Fruit fly (Drosophila melanogaster) whole organism, pupa: ENCODE results near the gene CG5167.

Experiments used
- CG10348 ChIP-seq: fragments of 200-800 bp; sonication (Bioruptor generic); IDR thresholded peaks from 2 replicates; pipeline ENCODE4 v1.3.6; 2022; ENCODE audit warnings: missing biosample characterization, missing genetic modification characterization
- CG12605 ChIP-seq: fragments of 200-800 bp; sonication (Bioruptor generic); IDR thresholded peaks from 2 replicates; pipeline ENCODE4 v1.3.6; 2022; ENCODE audit warnings: missing biosample characterization, missing genetic modification characterization
- CG13204 ChIP-seq: fragments of 200-800 bp; sonication (Bioruptor generic); optimal IDR thresholded peaks from 2 replicates; lab custom pipeline; 2018; ENCODE audit warnings: missing biosample characterization, mild to moderate bottlenecking, missing genetic modification characterization, moderate library complexity
- CG14655 ChIP-seq: fragments of 200-800 bp; sonication (Bioruptor generic); optimal IDR thresholded peaks from 3 replicates; lab custom pipeline; 2017; ENCODE audit warnings: mild to moderate bottlenecking, missing biosample characterization, missing genetic modification reagents, missing genetic modification characterization
- CG15710 ChIP-seq: fragments of 200-800 bp; sonication (Bioruptor generic); optimal IDR thresholded peaks from 2 replicates; lab custom pipeline; 2018; ENCODE audit warnings: missing biosample characterization, mild to moderate bottlenecking, missing genetic modification characterization, moderate library complexity
- CG17806 ChIP-seq: fragments of 200-800 bp; sonication (Bioruptor generic); optimal IDR thresholded peaks from 2 replicates; lab custom pipeline; 2018; ENCODE audit warnings: missing biosample characterization, mild to moderate bottlenecking, missing genetic modification characterization, moderate library complexity
- CG32121 ChIP-seq: fragments of 200-800 bp; sonication (Bioruptor generic); IDR thresholded peaks from 2 replicates; pipeline ENCODE4 v1.3.6; 2022; ENCODE audit warnings: missing biosample characterization, missing genetic modification characterization
- CG34367 ChIP-seq: fragments of 200-800 bp; sonication (Bioruptor generic); optimal IDR thresholded peaks from 2 replicates; lab custom pipeline; 2018; ENCODE audit warnings: missing biosample characterization, mild to moderate bottlenecking, missing genetic modification characterization
- CG4496 ChIP-seq: fragments of 200-800 bp; sonication (Bioruptor generic); IDR thresholded peaks from 3 replicates; pipeline ENCODE4 v1.3.6; 2022; ENCODE audit warnings: missing biosample characterization, missing genetic modification characterization
- CG8159 ChIP-seq: fragments of 200-800 bp; sonication (Bioruptor generic); optimal IDR thresholded peaks from 3 replicates; lab custom pipeline; 2018; ENCODE audit warnings: missing biosample characterization, mild to moderate bottlenecking, missing genetic modification characterization, moderate library complexity
- CG8301 ChIP-seq: fragments of 200-800 bp; sonication (Bioruptor generic); optimal IDR thresholded peaks from 2 replicates; lab custom pipeline; 2018; ENCODE audit warnings: missing biosample characterization, mild to moderate bottlenecking, missing genetic modification characterization
- CG9948 ChIP-seq: fragments of 200-800 bp; sonication (Bioruptor generic); optimal IDR thresholded peaks from 2 replicates; lab custom pipeline; 2018; ENCODE audit warnings: missing biosample characterization, mild to moderate bottlenecking, missing genetic modification characterization, moderate library complexity
- D1 ChIP-seq: fragments of 200-800 bp; sonication (Bioruptor generic); optimal IDR thresholded peaks from 2 replicates; lab custom pipeline; 2018; ENCODE audit warnings: missing biosample characterization, mild to moderate bottlenecking, missing genetic modification characterization, moderate library complexity
- EcR ChIP-seq: fragments of 200-800 bp; sonication (Bioruptor generic); optimal IDR thresholded peaks from 3 replicates; lab custom pipeline; 2019; ENCODE audit warnings: missing biosample characterization, missing genetic modification characterization, mild to moderate bottlenecking, moderate library complexity, missing genetic modification reagents
- Ets98B ChIP-seq: fragments of 200-800 bp; sonication (Bioruptor generic); IDR thresholded peaks from 2 replicates; pipeline ENCODE4 v1.3.6; 2022; ENCODE audit warnings: missing biosample characterization, missing genetic modification characterization
- Pif1A ChIP-seq: fragments of 200-800 bp; sonication (Bioruptor generic); optimal IDR thresholded peaks from 3 replicates; lab custom pipeline; 2016; ENCODE audit warnings: missing biosample characterization, missing genetic modification characterization
- Pif1B ChIP-seq: fragments of 200-800 bp; sonication (Bioruptor generic); optimal IDR thresholded peaks from 3 replicates; lab custom pipeline; 2016; ENCODE audit warnings: missing biosample characterization, missing genetic modification characterization
- Snoo ChIP-seq: fragments of 200-800 bp; sonication (Bioruptor generic); optimal IDR thresholded peaks from 3 replicates; lab custom pipeline; 2017; ENCODE audit warnings: missing biosample characterization, mild to moderate bottlenecking, missing genetic modification characterization, inconsistent platforms
- fd96Ca ChIP-seq: fragments of 200-800 bp; sonication (Bioruptor generic); IDR thresholded peaks from 3 replicates; pipeline ENCODE4 v1.3.6; 2022; ENCODE audit warnings: missing biosample characterization, missing genetic modification characterization
- gl ChIP-seq: fragments of 200-800 bp; sonication (Bioruptor generic); optimal IDR thresholded peaks from 2 replicates; lab custom pipeline; 2018; ENCODE audit warnings: missing biosample characterization, mild to moderate bottlenecking, missing genetic modification characterization
- rn ChIP-seq: fragments of 200-800 bp; sonication (Bioruptor generic); IDR thresholded peaks from 2 replicates; pipeline ENCODE4 v1.3.6; 2022; ENCODE audit warnings: missing biosample characterization, missing genetic modification characterization

The CG5167 gene

DNA sequence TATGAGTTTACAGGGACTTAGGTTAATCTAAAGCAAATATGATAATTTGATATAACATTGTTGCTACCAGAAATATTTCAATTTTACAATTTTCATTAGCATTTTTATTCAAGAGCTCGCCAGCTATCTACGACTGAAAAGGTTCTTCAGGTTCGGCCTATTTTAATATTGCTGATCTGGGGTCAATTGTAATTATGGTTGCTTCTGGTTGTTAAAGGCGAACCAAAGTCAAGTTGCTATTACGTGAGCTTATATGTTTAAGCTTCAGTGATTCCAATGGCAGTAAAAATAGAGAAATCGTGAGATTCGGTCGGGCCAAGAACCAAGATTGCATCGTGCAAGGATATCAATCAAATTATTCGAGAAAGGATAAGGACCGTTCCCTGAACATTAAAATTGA lies 29.6 kb downstream of the CG5167 start, which contains the start of gene Desat2:
Gene Desat2, plus strand, starts transcription at position 301 of the 400 bp plus-strand sequence.
- TF ChIP-seq CG4496 (GFP tag; lab: Robert Waterston, UW) (no peak), CG15710 (tag; lab: Kevin White, UChicago) (no peak), Snoo (tag; lab: Kevin White, UChicago) (no peak), CG10348 (GFP tag; lab: Robert Waterston, UW) (no peak), CG13204 (GFP tag; lab: Kevin White, UChicago) (no peak), CG8301 (tag; lab: Kevin White, UChicago) (no peak), CG14655 (GFP tag; lab: Kevin White, UChicago) (no peak), CG32121 (GFP tag; lab: Robert Waterston, UW) (no peak), Pif1A (no peak), CG9948 (tag; lab: Kevin White, UChicago) (no peak)
- TF ChIP-seq, all 21 proteins: peak for 0

dm6 chr3R:12439039-12439400 lies 32.7 kb downstream of the CG5167 start, which contains the start of the genes CG17207 and CG46427:
Gene CG17207 (minus strand): TSS chr3R:12439139.
Gene CG46427 (minus strand): TSS chr3R:12439139.
- no peak for TF ChIP-seq CG9948 (tag; lab: Kevin White, UChicago)
- TF ChIP-seq CG32121 (GFP tag; lab: Robert Waterston, UW): no peak
- TF ChIP-seq CG12605 (GFP tag; lab: Robert Waterston, UW): no peak
- no peak for TF ChIP-seq CG8301 (tag; lab: Kevin White, UChicago)
- TF ChIP-seq Ets98B (GFP tag; lab: Robert Waterston, UW): no peak
- TF ChIP-seq Pif1A: no peak
- TF ChIP-seq gl (tag; lab: Kevin White, UChicago): no peak
- no peak for TF ChIP-seq CG15710 (tag; lab: Kevin White, UChicago)
- no peak for TF ChIP-seq CG14655 (GFP tag; lab: Kevin White, UChicago)
- TF ChIP-seq Snoo (tag; lab: Kevin White, UChicago): no peak
- TF ChIP-seq rn (GFP tag; lab: Robert Waterston, UW): no peak
- TF ChIP-seq, all 21 proteins: peak for 0

DNA sequence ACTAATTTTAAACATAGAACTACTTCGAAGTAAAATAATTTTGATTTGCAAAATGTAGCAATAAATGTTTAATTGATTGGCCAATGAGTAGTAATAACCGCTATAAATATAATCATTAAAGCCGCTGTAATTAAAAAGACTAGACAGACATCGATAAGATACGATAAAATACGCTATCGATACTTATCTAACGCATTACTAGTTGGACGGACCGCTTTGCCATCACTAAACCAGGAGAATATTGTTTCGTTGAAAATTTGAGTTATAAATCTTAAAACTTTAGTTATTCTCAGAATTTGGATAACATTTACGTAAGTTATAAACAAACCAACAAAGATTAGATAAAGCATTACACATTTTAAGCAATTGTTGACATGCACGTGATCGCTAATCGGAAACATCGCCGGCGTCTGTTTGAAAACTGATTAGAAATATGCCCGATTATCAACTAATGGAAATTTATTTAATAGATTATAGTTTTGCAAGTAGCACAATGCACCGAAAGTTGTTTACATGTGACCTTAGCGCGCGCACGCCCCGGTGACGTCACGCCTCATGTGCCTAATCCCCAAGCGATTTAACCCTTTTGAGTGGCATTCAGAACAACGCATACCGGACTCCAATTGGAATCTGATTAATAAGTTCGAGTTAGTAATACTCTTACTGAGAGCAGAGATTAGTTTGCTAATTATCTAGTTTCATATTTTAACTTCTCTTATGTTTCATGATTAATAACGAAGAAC lies 33.2 kb downstream of the CG5167 start, which contains the start of gene Desat1:
Gene Desat1, plus strand, starts transcription at position 200 of the 743 bp plus-strand sequence.
- TF ChIP-seq EcR (GFP tag; lab: Kevin White, UChicago): peak; percentile 5
- no peak for TF ChIP-seq CG8301 (tag; lab: Kevin White, UChicago)
- TF ChIP-seq D1 (tag; lab: Kevin White, UChicago): no peak
- TF ChIP-seq Pif1A: no peak

DNA sequence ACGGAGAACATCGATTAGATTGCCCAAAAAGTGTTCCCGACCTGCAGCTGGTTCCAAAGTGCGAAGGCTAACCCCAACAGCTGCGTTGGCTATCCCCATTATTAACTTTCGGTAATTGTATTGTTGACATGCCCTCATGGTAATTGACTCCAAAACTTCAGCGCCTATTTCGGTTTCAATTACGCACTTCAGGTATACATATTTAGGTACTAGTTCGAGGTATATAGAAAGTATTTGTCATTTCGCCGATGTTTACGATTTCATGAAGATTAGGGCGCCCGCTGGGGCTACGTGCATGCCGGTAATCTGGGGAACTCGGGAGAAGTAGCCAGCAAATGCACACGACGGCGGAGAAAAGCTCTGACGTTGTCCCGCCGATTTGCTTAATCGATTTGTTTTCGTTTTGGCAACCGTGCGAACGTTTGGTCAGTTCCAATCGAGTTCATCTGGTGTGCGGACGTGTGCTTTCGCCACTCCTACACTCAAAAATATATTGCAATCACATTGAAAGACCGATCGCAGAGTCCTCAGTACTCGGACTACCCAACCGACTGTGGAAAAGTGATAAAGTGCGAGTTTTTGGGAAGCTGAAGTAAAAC lies 34.8 kb downstream of the CG5167 start:
- TF ChIP-seq Snoo (tag; lab: Kevin White, UChicago): no peak
- no peak for TF ChIP-seq EcR (GFP tag; lab: Kevin White, UChicago)
- TF ChIP-seq CG4496 (GFP tag; lab: Robert Waterston, UW): peak; percentile 32; the same call in 1 of the 3 replicates
- TF ChIP-seq CG9948 (tag; lab: Kevin White, UChicago): no peak
- TF ChIP-seq Ets98B (GFP tag; lab: Robert Waterston, UW): peak; percentile 20; the same call in 1 of the 2 replicates
- TF ChIP-seq CG8301 (tag; lab: Kevin White, UChicago): no peak
- TF ChIP-seq Pif1B (GFP tag; lab: Kevin White, UChicago): no peak
- no peak for TF ChIP-seq gl (tag; lab: Kevin White, UChicago)
- TF ChIP-seq Pif1A: no peak

dm6 chr3R:12442601-12443533 lies 36.5 kb downstream of the CG5167 start:
- no peak for TF ChIP-seq CG10348 (GFP tag; lab: Robert Waterston, UW)
- TF ChIP-seq D1 (tag; lab: Kevin White, UChicago): peak; percentile 45
- no peak for TF ChIP-seq CG34367 (tag; lab: Kevin White, UChicago)
- no peak; the same call in 2 of the 3 replicates for TF ChIP-seq fd96Ca (GFP tag; lab: Robert Waterston, UW)
- TF ChIP-seq CG8159: peak; percentile 63
- TF ChIP-seq EcR (GFP tag; lab: Kevin White, UChicago): peak; percentile 62
- no peak for TF ChIP-seq CG13204 (GFP tag; lab: Kevin White, UChicago)
- TF ChIP-seq gl (tag; lab: Kevin White, UChicago): peak; percentile 22
- peak; percentile 57; the same call in 1 of the 2 replicates for TF ChIP-seq CG32121 (GFP tag; lab: Robert Waterston, UW)
- TF ChIP-seq CG9948 (tag; lab: Kevin White, UChicago): peak; percentile 55
- peak; percentile 70 for TF ChIP-seq CG8301 (tag; lab: Kevin White, UChicago)
- TF ChIP-seq CG12605 (GFP tag; lab: Robert Waterston, UW): peak; percentile 55
- peak; percentile 76 for TF ChIP-seq CG14655 (GFP tag; lab: Kevin White, UChicago)
- peak; percentile 46 for TF ChIP-seq CG17806
- TF ChIP-seq rn (GFP tag; lab: Robert Waterston, UW): no peak
- TF ChIP-seq Pif1A: peak; percentile 55
- peak; percentile 28 for TF ChIP-seq CG15710 (tag; lab: Kevin White, UChicago)
- no peak for TF ChIP-seq Ets98B (GFP tag; lab: Robert Waterston, UW)
- TF ChIP-seq CG4496 (GFP tag; lab: Robert Waterston, UW): peak; percentile 61; the same call in 2 of the 3 replicates
- TF ChIP-seq Snoo (tag; lab: Kevin White, UChicago): no peak
- TF ChIP-seq Pif1B (GFP tag; lab: Kevin White, UChicago): peak; percentile 0
- TF ChIP-seq, all 21 proteins: peak for 14
